Worm (Caenorhabditis elegans): Measurements from ENCODE around the gene rpac-19.

ce11 chrIII:9614211-9614610 is 15.5 kb downstream of the rpac-19 start, which contains the start of the genes pri-1 and F58A4.6:
- no peak for TF ChIP-seq dao-5 (tag; optimal IDR thresholded peaks at IDR 0.05)
- TF ChIP-seq W03F9.2 (tag; optimal IDR thresholded peaks at IDR 0.05): no peak
